Worm (Caenorhabditis elegans) whole organism, young adult: ENCODE results near the gene Y15E3A.3.

Experiments used
- B0261.1 ChIP-seq: sonication (generic microtip); optimal IDR thresholded peaks from 2 replicates; lab custom pipeline; 2016; ENCODE audit warnings: mild to moderate bottlenecking, missing genetic modification characterization, moderate library complexity, missing compliant biosample characterization
- C06A6.2 ChIP-seq: fragments of 200-800 bp; sonication (Bioruptor generic); conservative IDR thresholded peaks from 2 replicates; pipeline ENCODE4 v1.3.6; 2022; ENCODE audit warnings: missing genetic modification characterization, missing compliant biosample characterization
- F49E8.2 ChIP-seq: sonication (generic microtip); optimal IDR thresholded peaks from 3 replicates; lab custom pipeline; 2017; ENCODE audit warnings: missing genetic modification characterization, mild to moderate bottlenecking, missing compliant biosample characterization, antibody characterized with exemption, moderate library complexity; ENCODE audit not compliant: insufficient read depth
- F52B5.7 ChIP-seq: sonication (generic microtip); optimal IDR thresholded peaks from 2 replicates; lab custom pipeline; 2016; ENCODE audit warnings: mild to moderate bottlenecking, missing genetic modification characterization, missing compliant biosample characterization
- F57A8.1 ChIP-seq: fragments of 200-800 bp; sonication (Bioruptor generic); optimal IDR thresholded peaks from 2 replicates; lab custom pipeline; 2018; ENCODE audit warnings: mild to moderate bottlenecking, missing genetic modification characterization, moderate library complexity, missing compliant biosample characterization
- K11D2.4 ChIP-seq: fragments of 200-800 bp; sonication (Bioruptor generic); IDR thresholded peaks from 2 replicates; pipeline ENCODE4 v1.3.6; 2022; ENCODE audit warnings: missing genetic modification reagents, missing genetic modification characterization, missing compliant biosample characterization
- T07F8.4 ChIP-seq: sonication (generic microtip); optimal IDR thresholded peaks from 2 replicates; lab custom pipeline; 2016; ENCODE audit warnings: mild to moderate bottlenecking, missing genetic modification characterization, moderate library complexity, missing compliant biosample characterization
- T26A5.8 ChIP-seq: sonication (generic microtip); optimal IDR thresholded peaks from 2 replicates; lab custom pipeline; 2016; ENCODE audit warnings: missing genetic modification characterization, missing compliant biosample characterization
- Y53G8AR.9 ChIP-seq: fragments of 200-800 bp; sonication (Bioruptor generic); conservative IDR thresholded peaks from 2 replicates; pipeline ENCODE4 v1.3.6; 2022; ENCODE audit warnings: missing genetic modification reagents, missing genetic modification characterization, missing compliant biosample characterization
- Y79H2A.3 ChIP-seq: fragments of 200-800 bp; sonication (Bioruptor generic); conservative IDR thresholded peaks from 2 replicates; pipeline ENCODE4 v1.3.6; 2022; ENCODE audit warnings: missing genetic modification reagents, missing genetic modification characterization, missing compliant biosample characterization
- aptf-3 ChIP-seq: fragments of 200-800 bp; sonication (Bioruptor generic); IDR thresholded peaks from 2 replicates; pipeline ENCODE4 v1.3.6; 2022; ENCODE audit warnings: missing genetic modification characterization, missing compliant biosample characterization
- attf-3 ChIP-seq: fragments of 200-800 bp; sonication (Bioruptor generic); conservative IDR thresholded peaks from 2 replicates; pipeline ENCODE4 v1.3.6; 2022; ENCODE audit warnings: missing genetic modification reagents, missing genetic modification characterization, missing compliant biosample characterization
- ceh-40 ChIP-seq: fragments of 200-800 bp; sonication (Bioruptor generic); IDR thresholded peaks from 2 replicates; pipeline ENCODE4 v1.3.6; 2022; ENCODE audit warnings: missing genetic modification characterization, missing compliant biosample characterization
- chd-7 ChIP-seq: sonication (generic microtip); optimal IDR thresholded peaks from 2 replicates; lab custom pipeline; 2016; ENCODE audit warnings: mild to moderate bottlenecking, missing genetic modification characterization, moderate library complexity, missing compliant biosample characterization
- die-1 ChIP-seq: sonication (generic microtip); optimal IDR thresholded peaks from 2 replicates; lab custom pipeline; 2016; ENCODE audit warnings: missing genotype, mild to moderate bottlenecking, missing genetic modification characterization, missing compliant biosample characterization
- dox-1 ChIP-seq: fragments of 200-800 bp; sonication (Bioruptor generic); IDR thresholded peaks from 2 replicates; pipeline ENCODE4 v1.3.6; 2022; ENCODE audit warnings: missing genetic modification reagents, missing genetic modification characterization, missing compliant biosample characterization
- dpff-1 ChIP-seq: sonication (generic microtip); optimal IDR thresholded peaks from 2 replicates; lab custom pipeline; 2017; ENCODE audit warnings: mild to moderate bottlenecking, missing genetic modification characterization, missing compliant biosample characterization
- egl-18 ChIP-seq: fragments of 200-800 bp; sonication (Bioruptor generic); IDR thresholded peaks from 2 replicates; pipeline ENCODE4 v1.3.6; 2022; ENCODE audit warnings: missing genetic modification reagents, missing genetic modification characterization, missing compliant biosample characterization
- egrh-3 ChIP-seq: fragments of 200-800 bp; sonication (Bioruptor generic); IDR thresholded peaks from 2 replicates; pipeline ENCODE4 v1.3.6; 2022; ENCODE audit warnings: missing genetic modification reagents, missing genetic modification characterization, missing compliant biosample characterization
- him-1 ChIP-seq: sonication (generic microtip); optimal IDR thresholded peaks from 2 replicates; lab custom pipeline; 2016; ENCODE audit warnings: missing genotype, missing genetic modification reagents, missing genetic modification characterization, missing compliant biosample characterization
- hlh-26 ChIP-seq: fragments of 200-800 bp; sonication (Bioruptor generic); conservative IDR thresholded peaks from 2 replicates; pipeline ENCODE4 v1.3.6; 2022; ENCODE audit warnings: missing genetic modification reagents, missing genetic modification characterization, missing compliant biosample characterization
- hmg-1.2 ChIP-seq: fragments of 200-800 bp; sonication (Bioruptor generic); IDR thresholded peaks from 2 replicates; pipeline ENCODE4 v1.3.6; 2022; ENCODE audit warnings: missing genetic modification reagents, missing genetic modification characterization, missing compliant biosample characterization
- hmg-20 ChIP-seq: fragments of 200-800 bp; sonication (Bioruptor generic); IDR thresholded peaks from 2 replicates; pipeline ENCODE4 v1.3.6; 2022; ENCODE audit warnings: missing genetic modification reagents, missing genetic modification characterization, missing compliant biosample characterization
- hrde-1 ChIP-seq: sonication (generic microtip); optimal IDR thresholded peaks from 2 replicates; lab custom pipeline; 2016; ENCODE audit warnings: missing genetic modification characterization, mild to moderate bottlenecking, missing compliant biosample characterization, moderate library complexity, missing genotype, missing genetic modification reagents, borderline replicate concordance
- hsf-1 ChIP-seq: fragments of 200-800 bp; sonication (Bioruptor generic); IDR thresholded peaks from 2 replicates; pipeline ENCODE4 v1.3.6; 2022; ENCODE audit warnings: missing genetic modification reagents, missing genetic modification characterization, missing compliant biosample characterization
- lsl-1 ChIP-seq: fragments of 200-800 bp; sonication (Bioruptor generic); optimal IDR thresholded peaks from 2 replicates; lab custom pipeline; 2018; ENCODE audit warnings: mild to moderate bottlenecking, missing genetic modification characterization, moderate library complexity, missing compliant biosample characterization
- madf-10 ChIP-seq: sonication (generic microtip); optimal IDR thresholded peaks from 2 replicates; lab custom pipeline; 2016; ENCODE audit warnings: mild to moderate bottlenecking, missing genetic modification characterization, missing compliant biosample characterization
- madf-6 ChIP-seq: fragments of 200-800 bp; sonication (Bioruptor generic); IDR thresholded peaks from 2 replicates; pipeline ENCODE4 v1.3.6; 2022; ENCODE audit warnings: missing genetic modification reagents, missing genetic modification characterization, missing compliant biosample characterization
- mcd-1 ChIP-seq: fragments of 200-800 bp; sonication (Bioruptor generic); IDR thresholded peaks from 2 replicates; pipeline ENCODE4 v1.3.6; 2022; ENCODE audit warnings: missing genetic modification reagents, missing genetic modification characterization, missing compliant biosample characterization
- nfya-2 ChIP-seq: fragments of 200-800 bp; sonication (Bioruptor generic); IDR thresholded peaks from 2 replicates; pipeline ENCODE4 v1.3.6; 2022; ENCODE audit warnings: missing genetic modification reagents, missing genetic modification characterization, missing compliant biosample characterization
- nhr-120 ChIP-seq: fragments of 200-800 bp; sonication (Bioruptor generic); IDR thresholded peaks from 2 replicates; pipeline ENCODE4 v1.3.6; 2022; ENCODE audit warnings: missing genetic modification characterization, missing compliant biosample characterization
- nhr-179 ChIP-seq: sonication (generic microtip); optimal IDR thresholded peaks from 2 replicates; lab custom pipeline; 2016; ENCODE audit warnings: mild to moderate bottlenecking, missing genetic modification characterization, missing compliant biosample characterization
- nhr-27 ChIP-seq: fragments of 200-800 bp; sonication (Bioruptor generic); optimal IDR thresholded peaks from 2 replicates; lab custom pipeline; 2018; ENCODE audit warnings: mild to moderate bottlenecking, missing genetic modification characterization, moderate library complexity, missing compliant biosample characterization
- pha-4 ChIP-seq: fragments of 150-350 bp; sonication (generic microtip); optimal IDR thresholded peaks from 2 replicates; lab custom pipeline; 2014; ENCODE audit warnings: missing biosample characterization, missing genetic modification reagents, missing genetic modification characterization
- rec-8 ChIP-seq, 2 experiments: sonication (generic microtip); optimal IDR thresholded peaks; 2 replicates each; lab custom pipeline; 2016; ENCODE audit warnings: mild to moderate bottlenecking in 2 of 2, missing genetic modification characterization in 2 of 2, missing genetic modification reagents in 2 of 2, missing genotype in 2 of 2, missing biosample characterization in 1 of 2, missing compliant biosample characterization in 1 of 2, moderate library complexity in 1 of 2
- snpc-1.1 ChIP-seq: sonication (generic microtip); optimal IDR thresholded peaks from 2 replicates; lab custom pipeline; 2017; ENCODE audit warnings: missing genetic modification characterization, mild to moderate bottlenecking, missing compliant biosample characterization, antibody characterized with exemption, moderate library complexity, missing genotype, missing genetic modification reagents; ENCODE audit not compliant: insufficient read depth
- snpc-4 ChIP-seq, 5 experiments: fragments of 150-350 bp in 1 of 5; sonication (generic microtip) in 4 of 5; optimal IDR thresholded peaks; 2 replicates each; lab custom pipeline; 2014 to 2018; ENCODE audit warnings: missing genetic modification characterization in 5 of 5, missing biosample characterization in 3 of 5, antibody characterized with exemption in 2 of 5, mild to moderate bottlenecking in 2 of 5, missing compliant biosample characterization in 2 of 5, missing genotype in 2 of 5, moderate library complexity in 2 of 5, missing genetic modification reagents in 1 of 5
- tlf-1 ChIP-seq: fragments of 200-800 bp; sonication (Bioruptor generic); optimal IDR thresholded peaks from 2 replicates; lab custom pipeline; 2018; ENCODE audit warnings: mild to moderate bottlenecking, missing genetic modification characterization, missing compliant biosample characterization
- zfh-2 ChIP-seq: fragments of 200-800 bp; sonication (Bioruptor generic); conservative IDR thresholded peaks from 2 replicates; pipeline ENCODE4 v1.3.6; 2022; ENCODE audit warnings: missing genetic modification reagents, missing genetic modification characterization, missing compliant biosample characterization
- ztf-22 ChIP-seq: fragments of 200-800 bp; sonication (Bioruptor generic); optimal IDR thresholded peaks from 2 replicates; lab custom pipeline; 2018; ENCODE audit warnings: mild to moderate bottlenecking, missing genetic modification characterization, moderate library complexity, missing compliant biosample characterization
- ztf-26 ChIP-seq: sonication (generic microtip); optimal IDR thresholded peaks from 2 replicates; lab custom pipeline; 2017; ENCODE audit warnings: missing genetic modification characterization, missing compliant biosample characterization

Gene Y15E3A.3

DNA sequence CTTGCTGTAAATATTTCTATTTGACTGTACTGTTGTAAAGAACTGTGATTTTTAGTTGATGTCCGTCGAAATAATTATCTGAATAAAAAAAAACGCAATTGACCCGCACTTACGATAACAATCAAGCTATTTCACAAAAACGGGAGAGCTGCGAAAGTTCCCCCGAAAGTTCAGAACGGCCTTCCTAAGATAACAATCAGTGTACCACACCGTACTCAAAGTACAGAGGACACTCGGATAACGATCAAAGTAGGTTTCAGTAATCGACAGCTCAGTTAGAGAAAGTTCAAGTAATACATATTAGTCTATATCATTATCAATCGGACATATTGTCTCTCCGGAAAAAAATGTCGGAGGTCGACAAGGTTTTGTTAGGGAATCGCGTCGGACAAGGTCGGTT, 14.6 kb downstream of the Y15E3A.3 start:
- TF ChIP-seq pha-4: no peak
- no peak for TF ChIP-seq T07F8.4 (tag; lab: Kevin White, UChicago)
- TF ChIP-seq zfh-2 (GFP tag; lab: Robert Waterston, UW): no peak
- no peak for TF ChIP-seq F57A8.1 (GFP tag; lab: Kevin White, UChicago)
- no peak for TF ChIP-seq snpc-1.1 (tag; lab: Kevin White, UChicago)
- TF ChIP-seq B0261.1 (tag; lab: Kevin White, UChicago): no peak
- TF ChIP-seq die-1: no peak

DNA sequence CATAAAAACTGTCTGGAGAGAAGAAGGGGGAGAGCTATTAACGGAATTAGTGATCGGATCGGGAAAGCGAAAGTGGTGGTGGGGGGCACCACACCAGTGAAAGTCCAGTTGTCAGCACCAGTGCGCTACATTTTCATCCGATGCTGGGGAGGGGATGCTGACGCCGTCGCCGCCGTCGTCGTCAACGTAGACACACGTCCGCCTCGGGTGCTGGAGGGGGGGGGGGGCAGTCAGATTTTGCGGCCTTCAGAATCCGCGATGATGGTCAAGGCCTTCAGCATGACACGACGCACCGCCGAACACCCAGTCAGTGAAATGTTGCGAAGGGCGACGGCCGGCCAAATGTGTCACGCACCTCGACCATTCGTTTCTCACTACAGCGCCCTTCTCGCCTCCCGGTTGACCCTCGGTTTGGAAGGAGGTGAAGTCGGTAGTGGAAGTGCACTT, 15.3 kb downstream of the Y15E3A.3 start:
- TF ChIP-seq nhr-27 (tag; lab: Kevin White, UChicago) (no peak), hlh-26 (GFP tag; lab: Robert Waterston, UW) (no peak), him-1 (tag; lab: Kevin White, UChicago) (no peak), lsl-1 (no peak), hmg-1.2 (GFP tag; lab: Robert Waterston, UW) (no peak), dox-1 (GFP tag; lab: Robert Waterston, UW) (0 out of 2 replicates have a peak, but pooled peaks have one; percentile 17), mcd-1 (0 out of 2 replicates have a peak, but pooled peaks have one; percentile 15), dpff-1 (tag; lab: Kevin White, UChicago) (no peak), C06A6.2 (GFP tag; lab: Robert Waterston, UW) (no peak), ceh-40 (GFP tag; lab: Robert Waterston, UW) (no peak), egrh-3 (peak; percentile 84; the same call in 1 of the 2 replicates), Y79H2A.3 (GFP tag; lab: Robert Waterston, UW) (no peak), chd-7 (peak; percentile 34), T26A5.8 (no peak), madf-6 (GFP tag; lab: Robert Waterston, UW) (no peak), attf-3 (GFP tag; lab: Robert Waterston, UW) (no peak), hmg-20 (GFP tag; lab: Robert Waterston, UW) (peak; percentile 8; the same call in 1 of the 2 replicates), hrde-1 (tag; lab: Kevin White, UChicago) (no peak), K11D2.4 (GFP tag; lab: Robert Waterston, UW) (no peak), zfh-2 (GFP tag; lab: Robert Waterston, UW) (peak; percentile 97), egl-18 (GFP tag; lab: Robert Waterston, UW) (no peak), aptf-3 (GFP tag; lab: Robert Waterston, UW) (no peak)

DNA sequence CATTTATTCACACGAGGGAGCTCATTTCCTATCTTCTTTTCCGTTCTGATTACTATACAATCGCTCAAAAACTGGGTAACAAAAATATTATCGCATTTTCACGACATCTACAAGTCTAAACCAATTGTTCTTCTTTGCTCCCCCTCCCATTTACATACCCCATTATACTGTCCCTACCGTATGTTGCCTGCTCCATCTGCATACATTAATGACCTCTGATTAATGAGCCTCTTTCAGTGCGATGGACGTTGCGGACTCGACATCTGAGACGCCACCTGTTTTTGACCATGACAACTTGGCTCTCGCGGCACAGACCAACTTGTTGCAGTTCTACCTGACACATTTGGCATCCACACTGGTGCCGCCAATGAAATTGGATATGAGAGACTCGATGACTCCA, 16.5 kb downstream of the Y15E3A.3 start, which contains the start of gene nhr-91:
nhr-91 (plus strand) TSS at position 232 of the 400 bp plus-strand sequence.
- no peak for TF ChIP-seq ztf-22 (GFP tag; lab: Kevin White, UChicago)
- TF ChIP-seq F52B5.7: no peak
- no peak for TF ChIP-seq Y53G8AR.9 (GFP tag; lab: Robert Waterston, UW)
- TF ChIP-seq nhr-179 (tag; lab: Kevin White, UChicago): no peak
- TF ChIP-seq snpc-4 (GFP tag; optimal IDR thresholded peaks at IDR 0.05; lab: Kevin White, UChicago): no peak
- no peak for TF ChIP-seq snpc-4 (tag; optimal IDR thresholded peaks at IDR 0.05; lab: Kevin White, UChicago)
- TF ChIP-seq T07F8.4 (tag; lab: Kevin White, UChicago): no peak
- TF ChIP-seq nfya-2 (GFP tag; lab: Robert Waterston, UW): no peak
- TF ChIP-seq nhr-120 (GFP tag; lab: Robert Waterston, UW): no peak
- no peak for TF ChIP-seq tlf-1
- no peak for TF ChIP-seq hsf-1 (GFP tag; lab: Robert Waterston, UW)
- no peak for TF ChIP-seq F49E8.2 (tag; lab: Kevin White, UChicago)
- TF ChIP-seq egl-18 (GFP tag; lab: Robert Waterston, UW): no peak
- TF ChIP-seq ztf-26 (tag; lab: Kevin White, UChicago): no peak
- no peak for TF ChIP-seq rec-8 (tag; optimal IDR thresholded peaks at IDR 0.05; lab: Kevin White, UChicago)
- no peak for TF ChIP-seq madf-10
